Fruit fly (Drosophila melanogaster): Measurements from ENCODE around the gene CG42450.

Gene CG42450

DNA sequence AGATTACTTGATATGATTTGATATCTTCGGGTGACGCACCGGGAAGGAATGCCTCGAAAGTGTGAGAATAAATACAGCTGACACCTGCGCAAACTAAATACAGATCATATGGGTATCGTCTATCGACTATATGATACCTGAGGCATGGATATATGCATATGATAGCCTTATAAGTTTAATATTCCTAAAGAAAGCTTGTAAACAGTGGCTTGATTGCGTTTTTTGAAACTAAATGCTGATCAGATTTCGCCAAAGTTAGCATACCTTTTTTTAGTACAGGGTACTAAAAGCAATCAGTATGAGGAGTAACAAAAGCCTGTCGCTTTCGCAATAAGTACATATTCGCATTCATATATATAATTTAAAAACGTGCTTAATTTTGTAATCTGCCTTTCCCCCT lies 21.3 kb downstream of the CG42450 start (continued):
- TF ChIP-seq CG8478 (optimal IDR thresholded peaks at IDR 0.05) (no peak), Drgx (GFP tag; IDR thresholded peaks at IDR 0.05) (peak; percentile 49), btn (GFP tag; optimal IDR thresholded peaks at IDR 0.05) (no peak), CG15601 (tag; optimal IDR thresholded peaks at IDR 0.05) (no peak), dimm (GFP tag; IDR thresholded peaks at IDR 0.05) (no peak), Dip3 (GFP tag; optimal IDR thresholded peaks at IDR 0.05) (peak; percentile 27), ash1 (GFP tag; optimal IDR thresholded peaks at IDR 0.05) (no peak), CG17912 (GFP tag; optimal IDR thresholded peaks at IDR 0.05) (no peak), caup (GFP tag; optimal IDR thresholded peaks at IDR 0.05; ENCODE audit: severe bottlenecking) (peak; percentile 29), Neu2 (GFP tag; optimal IDR thresholded peaks at IDR 0.05; ENCODE audit: borderline replicate concordance) (no peak), CG16815 (GFP tag; optimal IDR thresholded peaks at IDR 0.05) (no peak), ssp (GFP tag; IDR thresholded peaks at IDR 0.05) (no peak), Doc3 (GFP tag; IDR thresholded peaks at IDR 0.05; ENCODE audit: partially characterized antibody) (no peak), CG11504 (tag; optimal IDR thresholded peaks at IDR 0.05) (peak; percentile 42), Sry-β (GFP tag; optimal IDR thresholded peaks at IDR 0.05) (no peak), eve (GFP tag; optimal IDR thresholded peaks at IDR 0.05) (no peak), toy (GFP tag; IDR thresholded peaks at IDR 0.05) (no peak), pb (GFP tag; optimal IDR thresholded peaks at IDR 0.05) (no peak), CG18476 (GFP tag; optimal IDR thresholded peaks at IDR 0.05) (no peak), peb (GFP tag; IDR thresholded peaks at IDR 0.05) (no peak), CG1792 (GFP tag; optimal IDR thresholded peaks at IDR 0.05) (no peak), Atf-2 (GFP tag; optimal IDR thresholded peaks at IDR 0.05) (no peak), ato (GFP tag; IDR thresholded peaks at IDR 0.05; ENCODE audit: partially characterized antibody) (no peak), yki (optimal IDR thresholded peaks at IDR 0.05) (no peak), CG2875 (GFP tag; optimal IDR thresholded peaks at IDR 0.05) (no peak), Optix (GFP tag; IDR thresholded peaks at IDR 0.05) (0 out of 3 replicates have a peak, but pooled peaks have one; percentile 31), Nf-YA (GFP tag; IDR thresholded peaks at IDR 0.05) (no peak), pan (optimal IDR thresholded peaks at IDR 0.05) (no peak), pan (GFP tag; optimal IDR thresholded peaks at IDR 0.05 in 1 of 2, IDR thresholded peaks at IDR 0.05 in 1 of 2) (peak in 1 of 2 experiments; percentile 34), CG6689 (GFP tag; IDR thresholded peaks at IDR 0.05) (0 out of 2 replicates have a peak, but pooled peaks have one; percentile 39), Ada2b (GFP tag; IDR thresholded peaks at IDR 0.05) (peak; percentile 50; the same call in 1 of the 2 replicates), Ptx1 (GFP tag; IDR thresholded peaks at IDR 0.05) (peak; percentile 57; the same call in 1 of the 2 replicates), ERR (GFP tag; optimal IDR thresholded peaks at IDR 0.05) (no peak), bcd (GFP tag; optimal IDR thresholded peaks at IDR 0.05) (peak; percentile 4), CG7372 (GFP tag; IDR thresholded peaks at IDR 0.05) (no peak), NfI (GFP tag; optimal IDR thresholded peaks at IDR 0.05) (no peak), Dbx (GFP tag; IDR thresholded peaks at IDR 0.05) (peak; percentile 42; the same call in 1 of the 3 replicates), CG30403 (GFP tag; optimal IDR thresholded peaks at IDR 0.05) (no peak), Bteb2 (GFP tag; optimal IDR thresholded peaks at IDR 0.05) (no peak), B-H2 (GFP tag; optimal IDR thresholded peaks at IDR 0.05) (no peak), amos (GFP tag; IDR thresholded peaks at IDR 0.05; ENCODE audit: partially characterized antibody) (no peak), CG13123 (GFP tag; optimal IDR thresholded peaks at IDR 0.05) (no peak), CG18599 (GFP tag; optimal IDR thresholded peaks at IDR 0.05) (peak; percentile 32), CG9727 (GFP tag; optimal IDR thresholded peaks at IDR 0.05) (peak; percentile 26), mam (GFP tag; optimal IDR thresholded peaks at IDR 0.05) (peak; percentile 40), Lpt (GFP tag; optimal IDR thresholded peaks at IDR 0.05) (no peak), HLH4C (GFP tag; IDR thresholded peaks at IDR 0.05; ENCODE audit: partially characterized antibody) (no peak), H2.0 (GFP tag; IDR thresholded peaks at IDR 0.05) (no peak), lov (optimal IDR thresholded peaks at IDR 0.05) (no peak), lov (GFP tag; IDR thresholded peaks at IDR 0.05) (no peak), CG1647 (GFP tag; optimal IDR thresholded peaks at IDR 0.05) (peak; percentile 28), CG9609 (GFP tag; optimal IDR thresholded peaks at IDR 0.05) (no peak), otp (GFP tag; IDR thresholded peaks at IDR 0.05) (no peak)
